Fruit fly (Drosophila melanogaster) whole organism, embryonic: Measurements from ENCODE around the gene CAH1.

ENCODE experiments used
- Bteb2 ChIP-seq: fragments of 200-800 bp; sonication (Bioruptor generic); optimal IDR thresholded peaks from 2 replicates; lab custom pipeline; 2016; ENCODE audit warnings: missing biosample characterization, missing genetic modification characterization
- CG10979 ChIP-seq: fragments of 200-800 bp; sonication (Bioruptor generic); optimal IDR thresholded peaks from 2 replicates; lab custom pipeline; 2018; ENCODE audit warnings: missing biosample characterization, mild to moderate bottlenecking, missing genetic modification characterization, moderate library complexity
- CG13287 ChIP-seq: fragments of 200-800 bp; sonication (Bioruptor generic); IDR thresholded peaks from 2 replicates; pipeline ENCODE4 v1.3.6; 2022; ENCODE audit warnings: missing biosample characterization, missing genetic modification characterization; ENCODE audit not compliant: partially characterized antibody
- CG14965 ChIP-seq: fragments of 200-800 bp; sonication (Bioruptor generic); optimal IDR thresholded peaks from 2 replicates; lab custom pipeline; 2016; ENCODE audit warnings: missing biosample characterization, missing genetic modification characterization, borderline replicate concordance
- CG15514 ChIP-seq: fragments of 200-800 bp; sonication (Bioruptor generic); optimal IDR thresholded peaks from 3 replicates; lab custom pipeline; 2017; ENCODE audit warnings: missing biosample characterization, missing genetic modification characterization, mild to moderate bottlenecking, moderate library complexity, missing genetic modification reagents
- CG16813 ChIP-seq: fragments of 200-800 bp; sonication (Bioruptor generic); IDR thresholded peaks from 3 replicates; pipeline ENCODE4 v1.3.6; 2022; ENCODE audit warnings: missing biosample characterization, missing genetic modification characterization; ENCODE audit not compliant: partially characterized antibody
- CG18011 ChIP-seq: fragments of 200-800 bp; sonication (Bioruptor generic); optimal IDR thresholded peaks from 2 replicates; lab custom pipeline; 2017; ENCODE audit warnings: missing biosample characterization, missing genetic modification characterization, mild to moderate bottlenecking, moderate library complexity, missing genotype
- CG2129 ChIP-seq: fragments of 200-800 bp; sonication (Bioruptor generic); IDR thresholded peaks from 2 replicates; pipeline ENCODE4 v1.3.6; 2022; ENCODE audit warnings: missing biosample characterization, missing genetic modification characterization; ENCODE audit not compliant: partially characterized antibody
- CG2202 ChIP-seq: fragments of 200-800 bp; sonication (Bioruptor generic); optimal IDR thresholded peaks from 2 replicates; lab custom pipeline; 2018; ENCODE audit warnings: missing biosample characterization, mild to moderate bottlenecking, missing genetic modification characterization
- CG5180 ChIP-seq: fragments of 200-800 bp; sonication (Bioruptor generic); optimal IDR thresholded peaks from 3 replicates; lab custom pipeline; 2017; ENCODE audit warnings: missing biosample characterization, missing genetic modification characterization, mild to moderate bottlenecking, moderate library complexity, missing genetic modification reagents
- CG6175 ChIP-seq: fragments of 200-800 bp; sonication (Bioruptor generic); IDR thresholded peaks from 3 replicates; pipeline ENCODE4 v1.3.6; 2022; ENCODE audit warnings: missing biosample characterization, missing genetic modification characterization
- CG6791 ChIP-seq: fragments of 200-800 bp; sonication (Bioruptor generic); IDR thresholded peaks from 3 replicates; pipeline ENCODE4 v1.3.6; 2022; ENCODE audit warnings: missing biosample characterization, missing genetic modification characterization; ENCODE audit not compliant: partially characterized antibody
- CG7357 ChIP-seq: fragments of 200-800 bp; sonication (Bioruptor generic); IDR thresholded peaks from 3 replicates; pipeline ENCODE4 v1.3.6; 2022; ENCODE audit warnings: missing biosample characterization, missing genetic modification characterization
- CG8281 ChIP-seq: fragments of 200-800 bp; sonication (Bioruptor generic); optimal IDR thresholded peaks from 2 replicates; lab custom pipeline; 2018; ENCODE audit warnings: missing biosample characterization, mild to moderate bottlenecking, missing genetic modification characterization, moderate library complexity
- CG8290 ChIP-seq, 3 experiments: fragments of 200-800 bp; sonication (Bioruptor generic); optimal IDR thresholded peaks; 2 replicates each; lab custom pipeline; 2016 to 2019; ENCODE audit warnings: missing biosample characterization in 3 of 3, missing genetic modification characterization in 3 of 3, mild to moderate bottlenecking in 2 of 3, moderate library complexity in 1 of 3
- CG9437 ChIP-seq: fragments of 200-800 bp; sonication (Bioruptor generic); optimal IDR thresholded peaks from 2 replicates; lab custom pipeline; 2018; ENCODE audit warnings: missing biosample characterization, mild to moderate bottlenecking, missing genetic modification characterization
- CG9797 ChIP-seq: fragments of 200-800 bp; sonication (Bioruptor generic); optimal IDR thresholded peaks from 3 replicates; lab custom pipeline; 2018; ENCODE audit warnings: missing biosample characterization, mild to moderate bottlenecking, missing genetic modification characterization
- CG9932 ChIP-seq: fragments of 200-800 bp; sonication (Bioruptor generic); IDR thresholded peaks from 2 replicates; pipeline ENCODE4 v1.3.6; 2022; ENCODE audit warnings: missing biosample characterization, missing genetic modification characterization
- CTCF ChIP-seq: fragments of 200-800 bp; sonication (Bioruptor generic); optimal IDR thresholded peaks from 2 replicates; lab custom pipeline; 2017; ENCODE audit warnings: missing biosample characterization, mild to moderate bottlenecking, missing genetic modification characterization, moderate library complexity
- Dfd ChIP-seq, 2 experiments: fragments of >200 bp; optimal IDR thresholded peaks; 2 replicates each; lab custom pipeline; 2017; ENCODE audit warnings: missing biosample characterization in 2 of 2, missing genetic modification characterization in 2 of 2
- Dref ChIP-seq: fragments of 200-800 bp; sonication (Bioruptor generic); IDR thresholded peaks from 2 replicates; pipeline ENCODE4 v1.3.6; 2022; ENCODE audit warnings: missing biosample characterization, missing genetic modification characterization
- Fer2 ChIP-seq: fragments of 200-800 bp; sonication (Bioruptor generic); optimal IDR thresholded peaks from 2 replicates; lab custom pipeline; 2018; ENCODE audit warnings: missing biosample characterization, mild to moderate bottlenecking, missing genetic modification characterization, moderate library complexity
- GATAe ChIP-seq: fragments of 200-800 bp; sonication (Bioruptor generic); conservative IDR thresholded peaks from 2 replicates; pipeline ENCODE4 v1.3.6; 2022; ENCODE audit warnings: missing biosample characterization, missing genetic modification characterization
- HmgZ ChIP-seq: fragments of 200-800 bp; sonication (Bioruptor generic); optimal IDR thresholded peaks from 2 replicates; lab custom pipeline; 2018; ENCODE audit warnings: missing biosample characterization, mild to moderate bottlenecking, missing genetic modification characterization
- Hr39 ChIP-seq: fragments of >200 bp; optimal IDR thresholded peaks from 2 replicates; lab custom pipeline; 2017
- Mrtf ChIP-seq: fragments of 200-800 bp; sonication (Bioruptor generic); IDR thresholded peaks from 3 replicates; pipeline ENCODE4 v1.3.6; 2022; ENCODE audit warnings: missing biosample characterization, missing genetic modification characterization
- NC2β ChIP-seq: fragments of 200-800 bp; sonication (Bioruptor generic); optimal IDR thresholded peaks from 2 replicates; lab custom pipeline; 2016; ENCODE audit warnings: missing biosample characterization, missing genetic modification characterization
- Nf-YA ChIP-seq: fragments of 200-800 bp; sonication (Bioruptor generic); IDR thresholded peaks from 2 replicates; pipeline ENCODE4 v1.3.6; 2022; ENCODE audit warnings: missing biosample characterization, missing genetic modification characterization
- Trl ChIP-seq, 3 experiments: fragments of >200 bp in 2 of 3; fragments of 200-800 bp in 1 of 3; sonication (Bioruptor generic) in 1 of 3; optimal IDR thresholded peaks; 2 replicates in 1 of 3; 3 replicates in 2 of 3; lab custom pipeline; 2016 to 2017; ENCODE audit warnings: missing biosample characterization in 1 of 3, missing genetic modification characterization in 1 of 3
- YL-1 ChIP-seq: fragments of 200-800 bp; sonication (Bioruptor generic); optimal IDR thresholded peaks from 3 replicates; lab custom pipeline; 2017; ENCODE audit warnings: missing biosample characterization, mild to moderate bottlenecking, missing genetic modification characterization
- amos ChIP-seq: fragments of 200-800 bp; sonication (Bioruptor generic); IDR thresholded peaks from 2 replicates; pipeline ENCODE4 v1.3.6; 2022; ENCODE audit warnings: missing biosample characterization, missing genetic modification characterization; ENCODE audit not compliant: partially characterized antibody
- ato ChIP-seq: fragments of 200-800 bp; sonication (Bioruptor generic); IDR thresholded peaks from 2 replicates; pipeline ENCODE4 v1.3.6; 2022; ENCODE audit warnings: missing biosample characterization, missing genetic modification characterization; ENCODE audit not compliant: partially characterized antibody
- crol ChIP-seq: fragments of 200-800 bp; sonication (Bioruptor generic); IDR thresholded peaks from 2 replicates; pipeline ENCODE4 v1.3.6; 2022; ENCODE audit warnings: missing biosample characterization, missing genetic modification characterization
- ems ChIP-seq: fragments of 200-800 bp; sonication (Bioruptor generic); optimal IDR thresholded peaks from 3 replicates; lab custom pipeline; 2016; ENCODE audit warnings: missing biosample characterization, missing genetic modification characterization
- exex ChIP-seq: fragments of 200-800 bp; sonication (Bioruptor generic); optimal IDR thresholded peaks from 4 replicates; lab custom pipeline; 2018; ENCODE audit warnings: missing biosample characterization, mild to moderate bottlenecking, missing genetic modification characterization, moderate library complexity
- grau ChIP-seq: fragments of 200-800 bp; optimal IDR thresholded peaks from 3 replicates; lab custom pipeline; 2019; ENCODE audit warnings: missing biosample characterization, mild to moderate bottlenecking, missing genetic modification characterization, moderate library complexity
- hbn ChIP-seq: fragments of 200-800 bp; sonication (Bioruptor generic); IDR thresholded peaks from 2 replicates; pipeline ENCODE4 v1.3.6; 2022; ENCODE audit warnings: missing biosample characterization, missing genetic modification characterization; ENCODE audit not compliant: partially characterized antibody
- hth ChIP-seq: fragments of >200 bp; optimal IDR thresholded peaks from 2 replicates; lab custom pipeline; 2017; ENCODE audit warnings: inconsistent platforms
- knrl ChIP-seq: fragments of 200-800 bp; sonication (Bioruptor generic); IDR thresholded peaks from 3 replicates; pipeline ENCODE4 v1.3.6; 2022; ENCODE audit warnings: missing biosample characterization, missing genetic modification characterization; ENCODE audit not compliant: partially characterized antibody
- pita ChIP-seq: fragments of 200-800 bp; sonication (Bioruptor generic); optimal IDR thresholded peaks from 2 replicates; lab custom pipeline; 2017; ENCODE audit warnings: missing biosample characterization, mild to moderate bottlenecking, missing genetic modification characterization
- pzg ChIP-seq: fragments of 200-800 bp; sonication (Bioruptor generic); optimal IDR thresholded peaks from 3 replicates; lab custom pipeline; 2018; ENCODE audit warnings: missing biosample characterization, mild to moderate bottlenecking, missing genetic modification characterization, moderate library complexity
- sens ChIP-seq: fragments of 200-800 bp; sonication (Bioruptor generic); peaks from one replicate; lab custom pipeline; 2016; ENCODE audit warnings: missing biosample characterization, missing genetic modification characterization
- seq ChIP-seq: fragments of 200-800 bp; sonication (Bioruptor generic); IDR thresholded peaks from 2 replicates; pipeline ENCODE4 v1.3.6; 2022; ENCODE audit warnings: missing biosample characterization, missing genetic modification characterization
- tgo ChIP-seq: fragments of 200-800 bp; sonication (Bioruptor generic); IDR thresholded peaks from 3 replicates; pipeline ENCODE4 v1.3.6; 2022; ENCODE audit warnings: missing biosample characterization, missing genetic modification characterization
- trh ChIP-seq: fragments of 200-800 bp; sonication (Bioruptor generic); optimal IDR thresholded peaks from 2 replicates; lab custom pipeline; 2016; ENCODE audit warnings: missing biosample characterization, missing genetic modification characterization
- unc-4 ChIP-seq: fragments of 200-800 bp; sonication (Bioruptor generic); IDR thresholded peaks from 2 replicates; pipeline ENCODE4 v1.3.6; 2022; ENCODE audit warnings: missing biosample characterization, missing genetic modification characterization; ENCODE audit not compliant: partially characterized antibody
- vfl ChIP-seq: fragments of 200-800 bp; sonication (Bioruptor generic); optimal IDR thresholded peaks from 2 replicates; lab custom pipeline; 2016; ENCODE audit warnings: missing biosample characterization, missing genetic modification characterization
- vvl ChIP-seq: fragments of 200-800 bp; sonication (Bioruptor generic); IDR thresholded peaks from 2 replicates; pipeline ENCODE4 v1.3.6; 2022; ENCODE audit warnings: missing biosample characterization, missing genetic modification characterization

CAH1 gene

DNA sequence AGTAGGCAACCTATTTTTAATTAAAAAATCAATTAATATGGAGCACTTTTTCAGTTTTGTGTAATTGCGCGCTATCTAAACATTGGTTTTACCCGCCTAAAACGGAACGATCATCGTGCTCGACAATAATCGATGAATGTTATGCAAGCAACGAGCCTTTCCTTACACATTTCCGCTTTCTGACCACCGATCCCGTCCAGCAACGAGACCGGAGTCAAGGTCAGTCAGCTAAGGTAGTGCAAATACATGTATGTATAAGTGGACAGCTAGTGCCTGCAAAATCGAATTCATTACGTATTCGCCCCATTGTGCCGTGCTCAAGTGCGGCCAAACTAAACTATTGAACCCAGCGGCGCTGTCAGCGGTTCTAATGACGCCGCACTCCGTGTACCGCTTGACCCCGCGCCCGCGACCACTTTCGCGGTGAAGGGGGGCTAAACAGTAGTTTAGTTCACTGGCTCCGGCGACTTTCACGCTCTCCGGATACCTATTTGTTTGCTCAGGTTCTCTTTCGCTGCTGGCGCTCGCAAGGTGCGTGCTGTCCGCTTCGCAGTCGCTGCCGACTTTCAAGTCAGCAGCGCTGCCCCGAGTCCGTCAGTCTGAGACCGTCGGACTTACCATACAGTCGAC is at the start of gene CAH1 (continued):
- TF ChIP-seq Hr39 (lab: Kevin White, UChicago), result no peak
- no peak for TF ChIP-seq Nf-YA
- TF ChIP-seq CG14965 (GFP tag; lab: Kevin White, UChicago), result no peak
- peak; percentile 19; the same call in 1 of the 2 replicates for TF ChIP-seq amos (GFP tag; lab: Robert Waterston, UW)
- no peak; the same call in 2 of the 3 replicates for TF ChIP-seq tgo (GFP tag; lab: Robert Waterston, UW)
- TF ChIP-seq vfl (GFP tag; lab: Kevin White, UChicago), result no peak
- no peak for TF ChIP-seq Dfd (GFP tag; optimal IDR thresholded peaks at IDR 0.05; lab: Kevin White, UChicago)
- TF ChIP-seq CG6175 (GFP tag; lab: Robert Waterston, UW), result 0 out of 3 replicates have a peak, but pooled peaks have one; percentile 61
- no peak for TF ChIP-seq Dref (GFP tag; lab: Robert Waterston, UW)
- TF ChIP-seq GATAe, result no peak
- peak; percentile 92 for TF ChIP-seq crol
- no peak for TF ChIP-seq CG5180 (GFP tag; lab: Kevin White, UChicago)
- TF ChIP-seq CG15514, result peak; percentile 21
- peak; percentile 71 for TF ChIP-seq exex
- TF ChIP-seq Trl (optimal IDR thresholded peaks at IDR 0.05; lab: Kevin White, UChicago), result peak in 1 of 2 experiments; percentile 37
- no peak for TF ChIP-seq Trl (GFP tag; optimal IDR thresholded peaks at IDR 0.05; lab: Kevin White, UChicago)
- no peak for TF ChIP-seq CG8281 (tag; lab: Kevin White, UChicago)
- TF ChIP-seq grau, result no peak
- TF ChIP-seq ems (GFP tag; lab: Kevin White, UChicago), result no peak
- peak; percentile 57; the same call in 1 of the 2 replicates for TF ChIP-seq vvl (GFP tag; lab: Robert Waterston, UW)
- TF ChIP-seq CG18011, result no peak
- TF ChIP-seq CG9437 (GFP tag; lab: Kevin White, UChicago), result no peak
- no peak for TF ChIP-seq Fer2 (tag; lab: Kevin White, UChicago)
- 0 out of 2 replicates have a peak, but pooled peaks have one; percentile 43 for TF ChIP-seq CG9932
- no peak for TF ChIP-seq CG6791 (GFP tag; lab: Robert Waterston, UW)
- TF ChIP-seq CG13287, result peak; percentile 44
- TF ChIP-seq seq (GFP tag; lab: Robert Waterston, UW), result no peak
- TF ChIP-seq CG8290 (GFP tag; optimal IDR thresholded peaks at IDR 0.05; lab: Kevin White, UChicago), result no peak
- peak in 1 of 2 experiments; percentile 42 for TF ChIP-seq CG8290 (tag; optimal IDR thresholded peaks at IDR 0.05; lab: Kevin White, UChicago)
- TF ChIP-seq NC2β (GFP tag; lab: Kevin White, UChicago), result no peak
- TF ChIP-seq, all 482 proteins: peak for 29

DNA sequence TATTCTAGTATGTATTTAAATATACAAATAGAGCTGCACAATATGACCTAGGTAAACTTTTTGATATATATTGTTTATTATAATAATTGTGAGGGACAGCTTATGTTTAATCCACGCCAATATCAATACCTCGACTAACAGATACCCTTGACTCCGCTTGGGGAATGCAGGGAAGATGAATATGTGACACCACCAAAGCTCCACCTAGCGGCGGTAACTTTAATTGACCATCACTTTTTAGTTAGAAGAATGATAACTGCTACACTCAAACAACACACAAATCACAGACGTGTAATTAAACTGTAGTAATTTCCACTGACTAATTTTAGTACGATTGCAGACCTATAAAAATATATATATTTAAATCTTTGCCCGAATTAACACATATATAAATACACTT is 40.3 kb upstream of the CAH1 start:
- TF ChIP-seq CG7357 (no peak), pita (GFP tag; lab: Kevin White, UChicago) (no peak), Mrtf (GFP tag; lab: Robert Waterston, UW) (no peak), CTCF (GFP tag; lab: Kevin White, UChicago) (peak; percentile 67), hth (lab: Kevin White, UChicago) (no peak), CG10979 (tag; lab: Kevin White, UChicago) (peak; percentile 73), Bteb2 (GFP tag; lab: Kevin White, UChicago) (no peak), CG2202 (tag; lab: Kevin White, UChicago) (no peak), Nf-YA (no peak)

DNA sequence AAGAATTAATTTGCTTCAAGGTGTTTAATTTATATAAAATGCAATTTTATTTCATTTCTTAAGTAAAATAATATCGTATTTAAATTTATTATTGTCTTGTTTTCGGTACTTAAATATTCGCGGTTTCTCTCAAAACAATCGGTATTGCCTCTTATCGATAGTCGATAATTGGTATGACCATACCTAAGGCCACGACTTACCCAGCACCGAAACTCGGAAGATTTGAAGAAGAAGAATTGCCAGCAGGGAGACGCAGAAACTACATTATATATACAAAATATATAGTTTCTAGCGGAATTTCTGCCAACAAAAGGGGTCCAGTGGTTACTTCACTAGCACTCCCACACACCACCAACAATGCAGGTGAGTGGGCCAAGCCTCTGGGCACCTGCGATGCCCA is 32.5 kb upstream of the CAH1 start:
- TF ChIP-seq knrl (peak; percentile 62), unc-4 (GFP tag; lab: Robert Waterston, UW) (peak; percentile 79), hbn (GFP tag; lab: Robert Waterston, UW) (peak; percentile 65), CG16813 (peak; percentile 55; the same call in 2 of the 3 replicates), CG2129 (GFP tag; lab: Robert Waterston, UW) (peak; percentile 41; the same call in 1 of the 2 replicates), ato (GFP tag; lab: Robert Waterston, UW) (peak; percentile 40; the same call in 1 of the 2 replicates), trh (GFP tag; lab: Kevin White, UChicago) (no peak), CG9797 (peak; percentile 70), sens (GFP tag; lab: Kevin White, UChicago) (peak; percentile 51), pzg (GFP tag; lab: Kevin White, UChicago) (peak; percentile 69), YL-1 (peak; percentile 75), HmgZ (tag; lab: Kevin White, UChicago) (peak; percentile 38)
